Fruit fly (Drosophila melanogaster): Measurements from ENCODE around the gene CG17726.

The CG17726 gene

dm6 chr3R:11199227-11199835 lies 27.2 kb upstream of the CG17726 start (continued):
- TF ChIP-seq Oaz (GFP tag; IDR thresholded peaks at IDR 0.05) = no peak
- no peak for TF ChIP-seq CG2202 (tag; optimal IDR thresholded peaks at IDR 0.05)
- TF ChIP-seq Lpt (GFP tag; optimal IDR thresholded peaks at IDR 0.05) = no peak
- no peak for TF ChIP-seq CG11695 (GFP tag; IDR thresholded peaks at IDR 0.05)
- TF ChIP-seq CG12769 (tag; optimal IDR thresholded peaks at IDR 0.05) = peak; percentile 6
- no peak for TF ChIP-seq pho (GFP tag; optimal IDR thresholded peaks at IDR 0.05)
- TF ChIP-seq ac (GFP tag; optimal IDR thresholded peaks at IDR 0.05) = no peak
- no peak for TF ChIP-seq fd102C (GFP tag; optimal IDR thresholded peaks at IDR 0.05)
- no peak for TF ChIP-seq Hmr (GFP tag; optimal IDR thresholded peaks at IDR 0.05)
- TF ChIP-seq CG4730 (GFP tag; IDR thresholded peaks at IDR 0.05) = no peak
- no peak for TF ChIP-seq Taf1 (GFP tag; IDR thresholded peaks at IDR 0.05)
- TF ChIP-seq sug (tag; optimal IDR thresholded peaks at IDR 0.05) = peak; percentile 97
- TF ChIP-seq usp (GFP tag; optimal IDR thresholded peaks at IDR 0.05) = no peak
- TF ChIP-seq Gsc (GFP tag; IDR thresholded peaks at IDR 0.05) = no peak
- TF ChIP-seq B-H2 (GFP tag; optimal IDR thresholded peaks at IDR 0.05) = no peak
- TF ChIP-seq sna (GFP tag; IDR thresholded peaks at IDR 0.05; ENCODE audit: partially characterized antibody) = no peak
- no peak for TF ChIP-seq sc (optimal IDR thresholded peaks at IDR 0.05)
- TF ChIP-seq sc (GFP tag; optimal IDR thresholded peaks at IDR 0.05) = no peak
- no peak for TF ChIP-seq CG4707 (GFP tag; optimal IDR thresholded peaks at IDR 0.05)
- no peak for TF ChIP-seq CG12391 (tag; optimal IDR thresholded peaks at IDR 0.05)
- no peak for TF ChIP-seq Sry-δ (GFP tag; optimal IDR thresholded peaks at IDR 0.05)
- 0 out of 2 replicates have a peak, but pooled peaks have one; percentile 9 for TF ChIP-seq sob (GFP tag; IDR thresholded peaks at IDR 0.05)
- no peak for TF ChIP-seq ind (GFP tag; optimal IDR thresholded peaks at IDR 0.05)
- no peak for TF ChIP-seq Hsf (GFP tag; optimal IDR thresholded peaks at IDR 0.05)
- no peak for TF ChIP-seq NfI (GFP tag; optimal IDR thresholded peaks at IDR 0.05)
- peak; percentile 83 for TF ChIP-seq Hey (tag; optimal IDR thresholded peaks at IDR 0.05)
- no peak for TF ChIP-seq CG5953 (GFP tag; IDR thresholded peaks at IDR 0.05)
- TF ChIP-seq nerfin-2 (GFP tag; IDR thresholded peaks at IDR 0.05; ENCODE audit: partially characterized antibody) = no peak
- no peak for TF ChIP-seq gsb-n (tag; optimal IDR thresholded peaks at IDR 0.05)
- TF ChIP-seq sim (GFP tag; IDR thresholded peaks at IDR 0.05) = no peak
- TF ChIP-seq Deaf1 (tag; optimal IDR thresholded peaks at IDR 0.05) = peak; percentile 23
- TF ChIP-seq gcm2 (GFP tag; optimal IDR thresholded peaks at IDR 0.05) = no peak
- TF ChIP-seq CG2712 (tag; optimal IDR thresholded peaks at IDR 0.05) = no peak
- TF ChIP-seq CG11085 (GFP tag; IDR thresholded peaks at IDR 0.05) = no peak
- no peak for TF ChIP-seq pan (optimal IDR thresholded peaks at IDR 0.05)
- no peak for TF ChIP-seq pan (GFP tag; optimal IDR thresholded peaks at IDR 0.05 in 1 of 2, IDR thresholded peaks at IDR 0.05 in 1 of 2)
- TF ChIP-seq slbo (GFP tag; IDR thresholded peaks at IDR 0.05) = no peak
- no peak for TF ChIP-seq gfzf (GFP tag; optimal IDR thresholded peaks at IDR 0.05)
- TF ChIP-seq croc (GFP tag; conservative IDR thresholded peaks at IDR 0.05) = no peak
- TF ChIP-seq zen (tag; optimal IDR thresholded peaks at IDR 0.05) = no peak
- no peak for TF ChIP-seq bowl (GFP tag; IDR thresholded peaks at IDR 0.05)
- TF ChIP-seq NC2β (GFP tag; optimal IDR thresholded peaks at IDR 0.05) = no peak
- no peak for TF ChIP-seq pita (GFP tag; optimal IDR thresholded peaks at IDR 0.05)
- peak; percentile 86 for TF ChIP-seq mirr (GFP tag; optimal IDR thresholded peaks at IDR 0.05)
- TF ChIP-seq sd (tag; optimal IDR thresholded peaks at IDR 0.05) = peak; percentile 82
- no peak for TF ChIP-seq danr (GFP tag; IDR thresholded peaks at IDR 0.05)
- TF ChIP-seq oc (tag; optimal IDR thresholded peaks at IDR 0.05) = no peak
- TF ChIP-seq sr (GFP tag; IDR thresholded peaks at IDR 0.05) = no peak
- no peak for TF ChIP-seq btn (GFP tag; optimal IDR thresholded peaks at IDR 0.05)
- no peak for TF ChIP-seq CG33213 (GFP tag; optimal IDR thresholded peaks at IDR 0.05)
- no peak for TF ChIP-seq MBD-R2 (GFP tag; IDR thresholded peaks at IDR 0.05)
- TF ChIP-seq HLH4C (GFP tag; IDR thresholded peaks at IDR 0.05; ENCODE audit: partially characterized antibody) = no peak

Data from whole organism, embryonic.